Fruit fly (Drosophila melanogaster): ENCODE measurements around the gene Atac1.

Gene Atac1

DNA sequence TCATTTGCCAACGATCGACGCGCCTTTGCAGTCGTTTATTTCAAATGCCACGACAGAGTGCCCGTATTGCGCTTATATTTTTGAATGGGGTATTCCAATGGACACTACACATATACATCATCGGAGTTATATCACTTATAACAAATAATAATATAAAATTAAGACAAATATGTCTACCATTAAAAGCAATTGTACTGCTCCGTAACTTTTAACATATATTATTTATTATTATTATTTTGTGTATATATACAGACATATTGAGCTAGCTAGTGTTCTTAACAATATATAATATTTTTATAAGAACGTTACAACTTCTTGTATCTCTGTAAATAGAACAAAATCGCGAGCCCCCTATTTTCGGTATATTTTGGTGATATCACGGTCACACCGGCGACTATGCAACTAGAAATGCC, 3.9 kb upstream of the Atac1 start, which contains the start of the genes sip2 and Coprox (continued):
- TF ChIP-seq CG1792 (GFP tag; optimal IDR thresholded peaks at IDR 0.05): no peak
- TF ChIP-seq GATAe (GFP tag; conservative IDR thresholded peaks at IDR 0.05): no peak
- peak; percentile 67 for TF ChIP-seq Xrp1 (GFP tag; IDR thresholded peaks at IDR 0.05)
- peak; percentile 84 for TF ChIP-seq CG13424 (tag; optimal IDR thresholded peaks at IDR 0.05)
- TF ChIP-seq fd3F (GFP tag; optimal IDR thresholded peaks at IDR 0.05): peak; percentile 50
- no peak for TF ChIP-seq seq (GFP tag; IDR thresholded peaks at IDR 0.05)
- TF ChIP-seq CG13775 (GFP tag; optimal IDR thresholded peaks at IDR 0.05): peak; percentile 68
- peak; percentile 89 for TF ChIP-seq CG14710 (tag; optimal IDR thresholded peaks at IDR 0.05)
- TF ChIP-seq Blimp-1 (GFP tag; optimal IDR thresholded peaks at IDR 0.05): no peak
- no peak for TF ChIP-seq scrt (GFP tag; optimal IDR thresholded peaks at IDR 0.05)
- TF ChIP-seq kni (GFP tag; optimal IDR thresholded peaks at IDR 0.05): peak; percentile 30
- no peak for TF ChIP-seq CG6854 (GFP tag; optimal IDR thresholded peaks at IDR 0.05)
- TF ChIP-seq slou (GFP tag; optimal IDR thresholded peaks at IDR 0.05): no peak
- no peak for TF ChIP-seq zen2 (GFP tag; IDR thresholded peaks at IDR 0.05; ENCODE audit: partially characterized antibody)
- TF ChIP-seq jigr1 (GFP tag; IDR thresholded peaks at IDR 0.05): no peak
- TF ChIP-seq CG1529 (GFP tag; optimal IDR thresholded peaks at IDR 0.05): peak; percentile 1
- TF ChIP-seq chn (GFP tag; optimal IDR thresholded peaks at IDR 0.05): no peak
- TF ChIP-seq maf-S (GFP tag; optimal IDR thresholded peaks at IDR 0.05): no peak
- peak; percentile 72 for TF ChIP-seq Fer3 (tag; optimal IDR thresholded peaks at IDR 0.05)
- TF ChIP-seq CG18764 (GFP tag; optimal IDR thresholded peaks at IDR 0.05): peak; percentile 19
- peak; percentile 74 for TF ChIP-seq Dek (tag; optimal IDR thresholded peaks at IDR 0.05)
- no peak for TF ChIP-seq ERR (GFP tag; optimal IDR thresholded peaks at IDR 0.05)
- TF ChIP-seq CG15073 (GFP tag; optimal IDR thresholded peaks at IDR 0.05): no peak
- no peak for TF ChIP-seq CG10654 (GFP tag; optimal IDR thresholded peaks at IDR 0.05)
- no peak for TF ChIP-seq CG1647 (GFP tag; optimal IDR thresholded peaks at IDR 0.05)
- no peak for TF ChIP-seq CG33213 (GFP tag; optimal IDR thresholded peaks at IDR 0.05)
- TF ChIP-seq CG8478 (optimal IDR thresholded peaks at IDR 0.05): no peak
- peak; percentile 69 for TF ChIP-seq CG12299 (tag; optimal IDR thresholded peaks at IDR 0.05)
- TF ChIP-seq CG15601 (tag; optimal IDR thresholded peaks at IDR 0.05): peak; percentile 78
- TF ChIP-seq sens (GFP tag): peak; percentile 62
- no peak for TF ChIP-seq ro (GFP tag; IDR thresholded peaks at IDR 0.05)
- peak in 1 of 2 experiments; percentile 46 for TF ChIP-seq Eip74EF (GFP tag; optimal IDR thresholded peaks at IDR 0.05)
- TF ChIP-seq zf30C (GFP tag; optimal IDR thresholded peaks at IDR 0.05): no peak
- TF ChIP-seq dati (GFP tag; IDR thresholded peaks at IDR 0.05): no peak
- no peak for TF ChIP-seq lov (optimal IDR thresholded peaks at IDR 0.05)
- no peak for TF ChIP-seq lov (GFP tag; IDR thresholded peaks at IDR 0.05)
- no peak for TF ChIP-seq CG2875 (GFP tag; optimal IDR thresholded peaks at IDR 0.05)
- no peak; the same call in 1 of the 2 replicates for TF ChIP-seq MBD-R2 (GFP tag; IDR thresholded peaks at IDR 0.05)
- 0 out of 3 replicates have a peak, but pooled peaks have one; percentile 21 for TF ChIP-seq CG34422 (GFP tag; IDR thresholded peaks at IDR 0.05)
- no peak for TF ChIP-seq CG3838 (GFP tag; optimal IDR thresholded peaks at IDR 0.05)
- no peak for TF ChIP-seq br (optimal IDR thresholded peaks at IDR 0.05)
- TF ChIP-seq Fer2 (tag; optimal IDR thresholded peaks at IDR 0.05): peak; percentile 53
- no peak for TF ChIP-seq CHES-1-like (GFP tag; optimal IDR thresholded peaks at IDR 0.05)
- no peak for TF ChIP-seq wor (GFP tag; IDR thresholded peaks at IDR 0.05)
- no peak for TF ChIP-seq CG1603 (tag; optimal IDR thresholded peaks at IDR 0.05)
- TF ChIP-seq ken (GFP tag; IDR thresholded peaks at IDR 0.05): no peak
- TF ChIP-seq sd (tag; optimal IDR thresholded peaks at IDR 0.05): no peak
- TF ChIP-seq Oli (tag; optimal IDR thresholded peaks at IDR 0.05): peak; percentile 37
- no peak for TF ChIP-seq CG31388 (GFP tag; optimal IDR thresholded peaks at IDR 0.05)
- TF ChIP-seq CG4404 (GFP tag; IDR thresholded peaks at IDR 0.05): no peak
- no peak for TF ChIP-seq gsb-n (tag; optimal IDR thresholded peaks at IDR 0.05)
- no peak for TF ChIP-seq emc (GFP tag; optimal IDR thresholded peaks at IDR 0.05)
- TF ChIP-seq sna (GFP tag; IDR thresholded peaks at IDR 0.05; ENCODE audit: partially characterized antibody): no peak
